Fruit fly (Drosophila melanogaster): ENCODE data around the gene Dip-C.
A peak's percentile ranks its signal among the peaks of the same experiment; 100 is the strongest.

Dip-C gene

DNA sequence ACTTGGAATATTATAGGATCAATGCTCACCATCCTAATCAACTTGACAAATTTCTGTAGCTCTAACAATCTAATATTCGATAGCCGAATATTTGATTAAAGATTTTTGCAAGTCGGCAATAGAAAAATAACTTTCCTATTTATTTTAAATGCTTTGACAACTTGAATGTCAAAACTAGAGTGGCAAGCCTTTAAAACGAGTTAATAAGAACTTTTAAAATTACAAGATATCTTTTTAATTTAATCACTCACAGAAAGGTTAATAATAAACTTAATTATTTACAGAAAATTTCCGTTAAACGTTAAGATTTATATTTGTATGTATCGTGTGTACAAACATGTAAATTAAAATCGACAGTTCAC, 25.5 kb upstream of the Dip-C start, which contains the start of the genes CG17207 and CG46427:
Gene CG17207, minus strand, starts transcription at position 101 of the 362 bp plus-strand sequence.
Gene CG46427, minus strand, starts transcription at position 101 of the 362 bp plus-strand sequence.
- TF ChIP-seq Trl (optimal IDR thresholded peaks at IDR 0.05): no peak
- TF ChIP-seq Trl (GFP tag; optimal IDR thresholded peaks at IDR 0.05): no peak
- TF ChIP-seq H2.0 (GFP tag; IDR thresholded peaks at IDR 0.05): no peak
- TF ChIP-seq Ravus (GFP tag; IDR thresholded peaks at IDR 0.05): no peak
- TF ChIP-seq otp (GFP tag; IDR thresholded peaks at IDR 0.05): no peak

DNA sequence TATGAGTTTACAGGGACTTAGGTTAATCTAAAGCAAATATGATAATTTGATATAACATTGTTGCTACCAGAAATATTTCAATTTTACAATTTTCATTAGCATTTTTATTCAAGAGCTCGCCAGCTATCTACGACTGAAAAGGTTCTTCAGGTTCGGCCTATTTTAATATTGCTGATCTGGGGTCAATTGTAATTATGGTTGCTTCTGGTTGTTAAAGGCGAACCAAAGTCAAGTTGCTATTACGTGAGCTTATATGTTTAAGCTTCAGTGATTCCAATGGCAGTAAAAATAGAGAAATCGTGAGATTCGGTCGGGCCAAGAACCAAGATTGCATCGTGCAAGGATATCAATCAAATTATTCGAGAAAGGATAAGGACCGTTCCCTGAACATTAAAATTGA, 22.4 kb upstream of the Dip-C start, which contains the start of gene Desat2:
Gene Desat2, plus strand, starts transcription at position 301 of the 400 bp plus-strand sequence.
- TF ChIP-seq jigr1 (GFP tag; IDR thresholded peaks at IDR 0.05) (no peak), CG4617 (GFP tag; optimal IDR thresholded peaks at IDR 0.05; ENCODE audit: borderline replicate concordance) (no peak), CG1233 (GFP tag; optimal IDR thresholded peaks at IDR 0.05) (no peak), h (optimal IDR thresholded peaks at IDR 0.05) (no peak)

DNA sequence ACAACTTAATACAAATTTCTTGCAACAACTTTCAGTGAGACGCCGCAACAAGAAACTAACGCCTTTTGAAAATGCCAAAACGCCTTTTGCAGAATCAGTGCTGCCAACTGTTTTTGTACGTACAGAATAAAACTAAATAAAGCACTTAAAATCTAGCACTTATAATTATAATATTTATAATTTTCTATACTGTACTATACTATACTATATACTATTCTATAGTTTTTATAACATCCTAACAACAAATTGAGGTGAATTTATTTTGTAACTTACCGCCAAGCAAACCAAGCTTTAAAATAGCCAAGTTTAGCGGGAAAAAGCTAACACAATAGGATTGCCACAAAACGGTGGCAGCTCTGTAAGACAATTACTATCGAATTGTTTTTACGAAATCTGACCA, 20.2 kb upstream of the Dip-C start, which contains the start of the genes Aos1 and Srlp:
Gene Aos1, minus strand, starts transcription at position 59 of the 400 bp plus-strand sequence.
Gene Srlp, plus strand, starts transcription at position 335 of the 400 bp plus-strand sequence.
- TF ChIP-seq CG9876 (GFP tag; optimal IDR thresholded peaks at IDR 0.05): no peak
- no peak for TF ChIP-seq Mes4 (GFP tag; optimal IDR thresholded peaks at IDR 0.05)
- no peak for TF ChIP-seq Asciz (GFP tag; optimal IDR thresholded peaks at IDR 0.05)
- no peak for TF ChIP-seq CG4730 (GFP tag; IDR thresholded peaks at IDR 0.05)
- TF ChIP-seq sug (tag; optimal IDR thresholded peaks at IDR 0.05): peak; percentile 79
- TF ChIP-seq ci (GFP tag; IDR thresholded peaks at IDR 0.05): no peak
- TF ChIP-seq CG10321 (GFP tag; IDR thresholded peaks at IDR 0.05): no peak
- peak; percentile 61 for TF ChIP-seq BEAF-32 (GFP tag; optimal IDR thresholded peaks at IDR 0.05)
- peak; percentile 27 for TF ChIP-seq kah (GFP tag; optimal IDR thresholded peaks at IDR 0.05)
- peak; percentile 3 for TF ChIP-seq CG1602 (GFP tag; optimal IDR thresholded peaks at IDR 0.05)
- TF ChIP-seq unpg (GFP tag; optimal IDR thresholded peaks at IDR 0.05): peak; percentile 58
- TF ChIP-seq Deaf1 (tag; optimal IDR thresholded peaks at IDR 0.05): no peak
- no peak for TF ChIP-seq CG9609 (GFP tag; optimal IDR thresholded peaks at IDR 0.05)
- no peak for TF ChIP-seq otp (GFP tag; IDR thresholded peaks at IDR 0.05)
- TF ChIP-seq unc-4 (GFP tag; IDR thresholded peaks at IDR 0.05; ENCODE audit: partially characterized antibody): peak; percentile 43; the same call in 1 of the 2 replicates
- TF ChIP-seq CG10147 (GFP tag; optimal IDR thresholded peaks at IDR 0.05): peak; percentile 62
- no peak for TF ChIP-seq corto (GFP tag; optimal IDR thresholded peaks at IDR 0.05)
- TF ChIP-seq CG8924 (tag; optimal IDR thresholded peaks at IDR 0.05): peak; percentile 75
- TF ChIP-seq CG8765 (GFP tag; IDR thresholded peaks at IDR 0.05): no peak
- TF ChIP-seq Atf6 (GFP tag; IDR thresholded peaks at IDR 0.05): no peak
- no peak for TF ChIP-seq Poxn (GFP tag; IDR thresholded peaks at IDR 0.05)
- no peak for TF ChIP-seq fu2 (GFP tag; optimal IDR thresholded peaks at IDR 0.05)
- TF ChIP-seq tap (tag; optimal IDR thresholded peaks at IDR 0.05): no peak
- TF ChIP-seq NC2α (GFP tag; optimal IDR thresholded peaks at IDR 0.05): no peak
- no peak for TF ChIP-seq pb (GFP tag; optimal IDR thresholded peaks at IDR 0.05)
- no peak for TF ChIP-seq CG2199 (GFP tag; IDR thresholded peaks at IDR 0.05)
- TF ChIP-seq CG10274 (GFP tag; optimal IDR thresholded peaks at IDR 0.05): no peak
- no peak for TF ChIP-seq maf-S (GFP tag; optimal IDR thresholded peaks at IDR 0.05)
- peak; percentile 63 for TF ChIP-seq YL-1 (GFP tag; optimal IDR thresholded peaks at IDR 0.05)
- no peak for TF ChIP-seq fd64A (GFP tag; optimal IDR thresholded peaks at IDR 0.05)
- TF ChIP-seq aop (GFP tag; IDR thresholded peaks at IDR 0.05): no peak
- peak; percentile 54 for TF ChIP-seq CG13296 (GFP tag; optimal IDR thresholded peaks at IDR 0.05)
- no peak for TF ChIP-seq CG14860 (GFP tag; IDR thresholded peaks at IDR 0.05; ENCODE audit: partially characterized antibody)
- peak; percentile 43 for TF ChIP-seq CG12155 (GFP tag; optimal IDR thresholded peaks at IDR 0.05)
- TF ChIP-seq Dek (tag; optimal IDR thresholded peaks at IDR 0.05): peak; percentile 63
- TF ChIP-seq CG3407 (GFP tag; optimal IDR thresholded peaks at IDR 0.05): no peak
- TF ChIP-seq chm (GFP tag; IDR thresholded peaks at IDR 0.05): no peak
- TF ChIP-seq CG31365 (tag; optimal IDR thresholded peaks at IDR 0.05): no peak
- peak in 1 of 2 experiments; percentile 27 for TF ChIP-seq Pdp1 (GFP tag; optimal IDR thresholded peaks at IDR 0.05)
- TF ChIP-seq bsh (GFP tag; optimal IDR thresholded peaks at IDR 0.05): peak in 1 of 2 experiments; percentile 49
- no peak for TF ChIP-seq dimm (GFP tag; IDR thresholded peaks at IDR 0.05)
